Worm (Caenorhabditis elegans) whole organism, L4/young adult: ENCODE data around the gene ttbk-2.1.

Source experiments
- W03F9.2 ChIP-seq: fragments of 150-350 bp; optimal IDR thresholded peaks from 2 replicates; lab custom pipeline; 2014; ENCODE audit warnings: missing biosample characterization, missing genetic modification characterization
- dao-5 ChIP-seq: sonication (generic microtip); optimal IDR thresholded peaks from 2 replicates; lab custom pipeline; 2016; ENCODE audit warnings: missing genotype, missing genetic modification characterization, moderate library complexity, missing compliant biosample characterization
- him-1 ChIP-seq: sonication (generic microtip); optimal IDR thresholded peaks from 2 replicates; lab custom pipeline; 2016; ENCODE audit warnings: missing genotype, missing genetic modification reagents, missing genetic modification characterization, missing compliant biosample characterization

DNA sequence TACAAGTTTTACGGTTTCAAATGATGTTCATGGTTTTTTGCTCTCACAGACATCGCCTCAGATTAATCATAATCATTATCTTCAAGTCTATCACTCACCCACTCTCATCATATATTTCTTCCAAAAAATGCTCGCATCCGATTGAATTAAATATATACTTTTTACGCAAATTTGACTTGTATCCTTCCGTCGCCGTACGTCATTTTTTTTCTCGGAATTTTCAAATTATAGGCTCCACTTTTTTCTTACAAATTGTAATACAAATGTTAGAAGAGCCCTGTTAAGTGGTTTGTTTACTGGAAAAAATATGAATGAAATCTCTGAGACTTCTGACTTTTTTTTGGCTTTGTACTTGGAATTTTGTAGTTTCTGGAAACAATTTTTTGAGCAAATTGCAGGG lies 28.7 kb downstream of the ttbk-2.1 start:
- TF ChIP-seq dao-5 (tag; lab: Kevin White, UChicago) (no peak), him-1 (no peak), W03F9.2 (tag; lab: Kevin White, UChicago) (no peak)
